Worm (Caenorhabditis elegans): ENCODE results near the gene srbc-9.

ce11 chrV:7524447-7524846, 34.2 kb upstream of the srbc-9 start, which contains the start of gene C54F6.20:
- TF ChIP-seq ama-1 (optimal IDR thresholded peaks at IDR 0.05) (no peak), hmbx-1 (tag; optimal IDR thresholded peaks at IDR 0.05) (no peak), flt-1 (GFP tag; IDR thresholded peaks at IDR 0.05) (no peak), hmg-4 (GFP tag; optimal IDR thresholded peaks at IDR 0.05) (no peak), hnd-1 (tag; optimal IDR thresholded peaks at IDR 0.05) (no peak), ets-7 (tag; optimal IDR thresholded peaks at IDR 0.05) (no peak), pes-1 (GFP tag; IDR thresholded peaks at IDR 0.05) (no peak), ceh-13 (GFP tag; optimal IDR thresholded peaks at IDR 0.05) (no peak), aly-1 (tag; optimal IDR thresholded peaks at IDR 0.05) (no peak), sea-1 (GFP tag; conservative IDR thresholded peaks at IDR 0.05) (no peak), tra-4 (tag; optimal IDR thresholded peaks at IDR 0.05) (no peak)
